Worm (Caenorhabditis elegans) whole organism, L3 larva: Measurements from ENCODE around the gene R03G8.3.

Experiments used
- hmg-11 ChIP-seq: sonication (generic microtip); optimal IDR thresholded peaks from 2 replicates; lab custom pipeline; 2016; ENCODE audit warnings: missing genetic modification characterization, missing compliant biosample characterization
- pha-4 ChIP-seq: fragments of 150-350 bp; optimal IDR thresholded peaks from 2 replicates; lab custom pipeline; 2014; ENCODE audit warnings: missing biosample characterization, missing genetic modification reagents, missing genetic modification characterization
- unc-39 ChIP-seq: sonication (generic microtip); optimal IDR thresholded peaks from 4 replicates; lab custom pipeline; 2017; ENCODE audit warnings: missing biosample characterization, missing genetic modification characterization

DNA sequence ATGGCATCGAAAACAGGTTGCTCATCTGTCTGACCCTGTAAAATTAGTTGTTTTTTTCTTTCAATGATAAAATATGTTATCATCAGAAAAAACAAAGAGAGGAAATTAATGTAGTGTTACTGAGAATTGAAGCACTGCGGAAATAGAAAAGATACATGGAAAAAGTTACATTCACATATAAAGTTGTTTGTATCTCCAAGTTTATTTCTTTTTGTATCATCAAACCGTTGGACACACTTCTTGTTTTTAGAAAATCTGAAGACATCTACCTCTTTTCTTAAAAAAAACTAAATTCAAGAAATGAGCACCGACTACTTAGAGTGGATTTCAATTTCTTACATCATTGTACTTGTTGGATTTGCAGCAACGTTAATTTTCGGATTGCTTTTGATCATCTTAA, 8.4 kb upstream of the R03G8.3 start, which contains the start of gene str-10:
- TF ChIP-seq pha-4 (tag; lab: Kevin White, UChicago), result no peak
- TF ChIP-seq hmg-11, result no peak
- no peak for TF ChIP-seq unc-39 (tag; lab: Kevin White, UChicago)
